Fruit fly (Drosophila melanogaster) whole organism, wandering third instar larva: ENCODE measurements around the gene CG32820.

Source experiments
- Abd-B ChIP-seq: fragments of >200 bp; optimal IDR thresholded peaks from 2 replicates; lab custom pipeline; 2017; ENCODE audit warnings: missing biosample characterization, missing genetic modification characterization
- Dfd ChIP-seq: fragments of >200 bp; optimal IDR thresholded peaks from 2 replicates; lab custom pipeline; 2017; ENCODE audit warnings: missing biosample characterization, missing genetic modification characterization
- HLH106 ChIP-seq: fragments of 200-800 bp; optimal IDR thresholded peaks from 3 replicates; lab custom pipeline; 2019; ENCODE audit warnings: missing biosample characterization, mild to moderate bottlenecking, missing genetic modification characterization, moderate library complexity
- Hnf4 ChIP-seq: fragments of 200-800 bp; sonication (Bioruptor generic); optimal IDR thresholded peaks from 2 replicates; lab custom pipeline; 2016; ENCODE audit warnings: missing biosample characterization, mild to moderate bottlenecking, missing genetic modification characterization
- br ChIP-seq: fragments of 200-800 bp; sonication (Bioruptor generic); optimal IDR thresholded peaks from 2 replicates; lab custom pipeline; 2016; ENCODE audit warnings: missing biosample characterization, missing genetic modification characterization
- h ChIP-seq: fragments of 200-800 bp; sonication (Bioruptor generic); optimal IDR thresholded peaks from 3 replicates; lab custom pipeline; 2016; ENCODE audit warnings: missing biosample characterization, mild to moderate bottlenecking, missing genetic modification characterization
- psq ChIP-seq: fragments of 200-800 bp; sonication (Bioruptor generic); optimal IDR thresholded peaks from 3 replicates; lab custom pipeline; 2017; ENCODE audit warnings: missing biosample characterization, mild to moderate bottlenecking, missing genetic modification characterization, moderate library complexity
- rgr ChIP-seq: fragments of 200-800 bp; sonication (Bioruptor generic); optimal IDR thresholded peaks from 3 replicates; lab custom pipeline; 2016; ENCODE audit warnings: missing biosample characterization, mild to moderate bottlenecking, missing genetic modification characterization
- woc ChIP-seq: sonication (Bioruptor generic); optimal IDR thresholded peaks from 2 replicates; lab custom pipeline; 2016; ENCODE audit warnings: missing biosample characterization, mild to moderate bottlenecking, missing genetic modification characterization

dm6 chrX:21632213-21632612 is 17.2 kb upstream of the CG32820 start:
- TF ChIP-seq h (GFP tag; lab: Kevin White, UChicago) (no peak), br (GFP tag; lab: Kevin White, UChicago) (no peak), Abd-B (GFP tag; lab: Kevin White, UChicago) (no peak), HLH106 (tag; lab: Kevin White, UChicago) (no peak), psq (GFP tag; lab: Kevin White, UChicago) (no peak), Dfd (GFP tag; lab: Kevin White, UChicago) (no peak), Hnf4 (GFP tag; lab: Kevin White, UChicago) (no peak), woc (no peak), rgr (no peak)
